Fruit fly (Drosophila melanogaster): ENCODE results near the gene ppk14.

ppk14 gene

DNA sequence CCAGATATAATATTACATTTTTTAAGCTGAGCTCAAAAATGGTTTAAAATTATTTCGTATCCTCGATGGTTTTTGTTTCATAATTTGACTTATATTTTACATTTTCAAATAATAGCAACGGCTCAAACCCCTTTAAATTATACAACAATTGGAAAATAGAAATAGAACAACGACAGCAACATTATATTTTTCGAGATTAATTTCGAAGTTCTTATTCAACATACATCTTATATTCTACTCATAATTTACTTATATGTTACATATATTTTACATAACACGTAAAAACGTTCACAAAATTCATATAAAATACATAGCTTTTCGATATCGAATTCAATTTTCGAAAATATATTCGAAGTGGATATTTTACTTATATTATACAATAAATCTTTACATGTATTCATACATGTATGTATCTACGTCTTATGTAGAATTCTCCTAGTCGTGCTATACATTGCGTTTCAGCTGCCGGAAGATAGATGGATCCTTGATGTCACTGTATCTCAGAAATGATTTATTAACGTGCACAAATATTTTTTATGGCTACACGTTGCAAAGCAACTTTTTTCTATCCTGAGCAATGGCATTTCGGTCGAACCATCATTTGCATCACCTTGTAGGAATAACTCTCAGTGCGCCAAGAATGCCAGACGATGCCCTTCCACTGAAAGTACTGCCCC, 2.1 kb downstream of the ppk14 start (continued):
- TF ChIP-seq PHDP (tag; optimal IDR thresholded peaks at IDR 0.05) (peak; percentile 25), Hmr (GFP tag; optimal IDR thresholded peaks at IDR 0.05) (peak; percentile 30), CG8388 (GFP tag; optimal IDR thresholded peaks at IDR 0.05) (no peak), CG4282 (GFP tag; optimal IDR thresholded peaks at IDR 0.05) (no peak), btn (GFP tag; optimal IDR thresholded peaks at IDR 0.05) (no peak), CG7357 (GFP tag; IDR thresholded peaks at IDR 0.05) (no peak), gfzf (GFP tag; optimal IDR thresholded peaks at IDR 0.05) (no peak), Jarid2 (GFP tag; optimal IDR thresholded peaks at IDR 0.05) (peak; percentile 25), CG15514 (GFP tag; optimal IDR thresholded peaks at IDR 0.05) (peak; percentile 37), CG11456 (GFP tag; IDR thresholded peaks at IDR 0.05) (0 out of 3 replicates have a peak, but pooled peaks have one; percentile 57), Hr51 (GFP tag; optimal IDR thresholded peaks at IDR 0.05) (peak in 1 of 2 experiments; percentile 45), Sox102F (GFP tag; optimal IDR thresholded peaks at IDR 0.05) (peak; percentile 53), Meics (GFP tag; optimal IDR thresholded peaks at IDR 0.05) (peak; percentile 58), Lpt (GFP tag; optimal IDR thresholded peaks at IDR 0.05) (no peak), az2 (GFP tag; optimal IDR thresholded peaks at IDR 0.05) (peak; percentile 48), chinmo (GFP tag; IDR thresholded peaks at IDR 0.05; ENCODE audit: partially characterized antibody) (no peak), caup (GFP tag; optimal IDR thresholded peaks at IDR 0.05; ENCODE audit: severe bottlenecking) (peak; percentile 56), CG43689 (GFP tag; IDR thresholded peaks at IDR 0.05) (no peak), amos (GFP tag; IDR thresholded peaks at IDR 0.05; ENCODE audit: partially characterized antibody) (peak; percentile 59), Xbp1 (GFP tag; optimal IDR thresholded peaks at IDR 0.05) (peak; percentile 54), jing (GFP tag; optimal IDR thresholded peaks at IDR 0.05) (no peak), klu (GFP tag; IDR thresholded peaks at IDR 0.05) (no peak), Deaf1 (tag; optimal IDR thresholded peaks at IDR 0.05) (no peak), Dad (GFP tag; optimal IDR thresholded peaks at IDR 0.05) (no peak), CG6765 (GFP tag; optimal IDR thresholded peaks at IDR 0.05) (no peak), stwl (tag; optimal IDR thresholded peaks at IDR 0.05) (peak; percentile 23), Taf1 (GFP tag; IDR thresholded peaks at IDR 0.05) (no peak), Fer2 (tag; optimal IDR thresholded peaks at IDR 0.05) (no peak), CG10321 (GFP tag; IDR thresholded peaks at IDR 0.05) (no peak), CG13123 (GFP tag; optimal IDR thresholded peaks at IDR 0.05) (no peak), CG33557 (GFP tag; optimal IDR thresholded peaks at IDR 0.05) (no peak), CG4854 (GFP tag; optimal IDR thresholded peaks at IDR 0.05) (no peak), CG9437 (GFP tag; optimal IDR thresholded peaks at IDR 0.05) (no peak), ssp (GFP tag; IDR thresholded peaks at IDR 0.05) (no peak), shn (GFP tag; optimal IDR thresholded peaks at IDR 0.05) (no peak), CG31388 (GFP tag; optimal IDR thresholded peaks at IDR 0.05) (peak; percentile 2), CoRest (tag; optimal IDR thresholded peaks at IDR 0.05) (no peak), jigr1 (GFP tag; IDR thresholded peaks at IDR 0.05) (no peak), CG1529 (GFP tag; optimal IDR thresholded peaks at IDR 0.05) (peak; percentile 30), jumu (GFP tag; optimal IDR thresholded peaks at IDR 0.05) (no peak), CG4404 (GFP tag; IDR thresholded peaks at IDR 0.05) (no peak), CG4424 (GFP tag; optimal IDR thresholded peaks at IDR 0.05) (peak; percentile 63), Ada2b (GFP tag; IDR thresholded peaks at IDR 0.05) (no peak), CG6689 (GFP tag; IDR thresholded peaks at IDR 0.05) (no peak), MTF-1 (GFP tag; optimal IDR thresholded peaks at IDR 0.05; ENCODE audit: borderline replicate concordance) (peak; percentile 65), bcd (GFP tag; optimal IDR thresholded peaks at IDR 0.05) (peak; percentile 39), D19B (GFP tag; optimal IDR thresholded peaks at IDR 0.05) (no peak), CG34376 (GFP tag; optimal IDR thresholded peaks at IDR 0.05) (no peak), grau (tag; optimal IDR thresholded peaks at IDR 0.05) (peak; percentile 34)
